Worm (Caenorhabditis elegans): Measurements from ENCODE around the gene ggtb-1.

DNA sequence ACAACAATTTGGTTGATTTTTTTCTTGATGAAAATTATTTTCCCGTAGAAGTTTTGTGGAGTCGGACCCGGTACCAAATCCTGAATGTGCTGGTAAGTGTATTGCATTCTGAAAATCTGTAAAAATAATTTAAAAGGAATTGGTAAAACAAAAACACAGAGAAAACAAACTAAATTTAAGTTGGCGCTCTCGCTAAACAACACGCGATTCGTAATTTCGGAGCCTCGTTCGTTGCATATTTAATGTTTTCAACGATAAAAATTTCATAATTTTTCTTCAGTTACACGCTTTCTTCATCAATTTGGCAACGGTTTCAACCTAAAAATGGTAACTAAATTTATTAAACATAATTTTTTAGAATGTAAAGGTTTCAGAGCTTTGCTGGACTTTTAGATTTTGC is at the start of gene ggtb-1, which contains the start of gene pot-1:
- no peak for TF ChIP-seq hnd-1 (tag; optimal IDR thresholded peaks at IDR 0.05)
- no peak for TF ChIP-seq aly-1 (tag; optimal IDR thresholded peaks at IDR 0.05)
- no peak for TF ChIP-seq hmbx-1 (tag; optimal IDR thresholded peaks at IDR 0.05)

All from whole organism, early embryonic.